Worm (Caenorhabditis elegans): ENCODE results near the gene oatr-1.

The oatr-1 gene

DNA sequence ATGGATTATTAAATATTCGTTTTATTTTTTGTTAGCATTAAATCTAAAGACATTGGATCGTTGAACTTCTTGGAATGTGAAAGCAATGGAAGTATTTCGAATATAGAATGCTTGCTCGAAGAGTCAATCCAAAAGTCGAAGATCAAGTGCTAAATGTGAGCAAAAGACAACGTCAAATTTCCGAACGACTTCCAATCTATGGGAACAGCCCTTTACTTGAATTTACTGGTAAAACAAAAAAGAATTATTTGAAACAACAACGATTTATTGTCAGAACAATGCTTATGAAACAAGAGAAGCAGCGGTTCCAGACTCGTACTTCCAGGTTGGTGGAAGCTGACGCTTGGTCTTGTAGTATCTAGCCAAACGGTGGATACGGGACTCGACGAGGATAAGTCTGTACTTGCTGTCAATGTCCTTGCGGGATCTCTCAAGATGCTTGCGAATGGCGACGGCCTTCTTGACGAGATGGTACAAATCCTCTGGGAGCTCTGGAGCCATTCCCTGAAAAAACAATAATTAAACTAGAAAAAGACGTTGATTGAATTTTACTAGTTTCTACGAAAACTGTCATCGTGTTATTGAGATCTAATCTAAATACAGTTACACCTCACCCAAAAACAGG is 22.0 kb downstream of the oatr-1 start (continued):
- no peak; the same call in 1 of the 2 replicates for TF ChIP-seq zfh-2 (GFP tag; conservative IDR thresholded peaks at IDR 0.05)

DNA sequence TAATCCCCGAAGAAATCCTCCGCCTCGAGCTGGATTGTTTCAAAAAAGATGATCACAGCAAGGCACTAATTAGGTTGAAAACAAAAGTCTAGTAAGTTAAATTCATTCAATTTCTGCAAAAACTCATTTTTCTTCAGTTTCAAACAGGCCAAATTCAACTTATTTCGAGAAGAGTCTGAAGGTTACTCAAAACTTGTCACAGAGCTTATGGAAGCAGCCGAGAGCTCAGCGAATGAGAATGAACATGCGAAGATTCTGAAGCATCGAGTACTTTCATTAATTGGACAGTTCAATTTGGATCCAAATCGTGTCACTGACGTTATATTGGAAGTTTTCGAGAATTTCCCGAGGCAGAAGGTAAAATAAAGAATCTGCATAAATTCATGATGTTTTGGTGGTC is 27.5 kb downstream of the oatr-1 start:
- TF ChIP-seq C06A6.2 (GFP tag; conservative IDR thresholded peaks at IDR 0.05): no peak
- TF ChIP-seq athp-1 (tag; optimal IDR thresholded peaks at IDR 0.05): no peak
- no peak for TF ChIP-seq ceh-58 (GFP tag; IDR thresholded peaks at IDR 0.05)

DNA sequence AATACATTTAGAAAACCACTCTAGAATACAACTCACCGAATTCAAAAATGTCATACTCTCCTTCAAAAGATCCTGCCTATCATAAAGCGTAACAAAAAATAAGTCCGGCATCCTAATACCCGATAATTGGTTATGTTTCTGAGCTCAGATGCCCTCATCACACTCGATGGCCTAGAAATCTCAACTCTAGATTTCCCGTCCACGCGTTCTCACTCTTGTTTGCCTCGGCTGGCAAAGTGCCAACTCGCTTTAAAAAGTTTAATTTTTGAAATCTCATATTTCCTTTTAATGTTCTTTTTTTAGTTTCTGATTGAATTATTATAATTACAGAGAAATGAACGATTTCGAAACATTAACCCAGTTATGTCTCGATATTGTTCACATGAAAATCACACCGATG is 28.3 kb downstream of the oatr-1 start, which contains the start of the genes C56G2.15 and thoc-2:
Gene C56G2.15, minus strand, starts transcription at position 188 of the 400 bp plus-strand sequence.
Gene thoc-2, plus strand, starts transcription at position 331 of the 400 bp plus-strand sequence.
- TF ChIP-seq bed-1 (GFP tag; IDR thresholded peaks at IDR 0.05) (no peak), mel-28 (tag; optimal IDR thresholded peaks at IDR 0.05; ENCODE audit: borderline replicate concordance) (no peak), die-1 (tag; optimal IDR thresholded peaks at IDR 0.05) (no peak), athp-1 (tag; optimal IDR thresholded peaks at IDR 0.05) (no peak), unc-130 (GFP tag; optimal IDR thresholded peaks at IDR 0.05) (no peak), egl-18 (GFP tag; IDR thresholded peaks at IDR 0.05) (no peak), nfya-2 (GFP tag; IDR thresholded peaks at IDR 0.05) (no peak), attf-5 (GFP tag; optimal IDR thresholded peaks at IDR 0.05) (no peak), K12H6.12 (tag; optimal IDR thresholded peaks at IDR 0.05) (no peak), lsl-1 (GFP tag; optimal IDR thresholded peaks at IDR 0.05) (peak; percentile 10), cebp-1 (GFP tag; IDR thresholded peaks at IDR 0.05) (no peak), cebp-1 (tag; optimal IDR thresholded peaks at IDR 0.05) (peak; percentile 16), madf-10 (tag; optimal IDR thresholded peaks at IDR 0.05) (no peak), nhr-120 (GFP tag; IDR thresholded peaks at IDR 0.05) (no peak), ekl-4 (GFP tag; IDR thresholded peaks at IDR 0.05) (no peak), madf-3 (GFP tag; IDR thresholded peaks at IDR 0.05) (no peak), hmg-1.2 (GFP tag; IDR thresholded peaks at IDR 0.05) (0 out of 2 replicates have a peak, but pooled peaks have one; percentile 14), somi-1 (GFP tag; optimal IDR thresholded peaks at IDR 0.05) (no peak), attf-6 (GFP tag; IDR thresholded peaks at IDR 0.05) (no peak)

DNA sequence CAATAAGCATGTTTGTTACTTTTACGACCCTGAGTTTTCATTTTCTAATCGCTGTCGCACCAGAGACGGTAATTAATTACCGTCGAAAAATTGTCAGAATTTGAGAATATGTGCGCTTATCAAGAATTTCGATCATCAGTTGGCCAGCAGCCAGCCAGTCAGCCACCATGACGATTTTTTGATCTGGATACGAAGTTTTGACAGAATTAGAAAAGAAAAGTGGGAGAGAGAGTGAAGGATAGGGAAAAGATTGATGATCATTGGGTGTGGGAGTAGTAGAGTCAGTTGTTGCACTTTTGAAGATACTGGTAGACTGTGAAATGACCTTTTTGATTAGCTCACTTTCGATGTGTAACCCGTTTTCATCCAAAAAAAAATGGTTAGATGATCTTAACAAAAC is 31.6 kb downstream of the oatr-1 start:
- TF ChIP-seq attf-5 (GFP tag; optimal IDR thresholded peaks at IDR 0.05) (no peak), lag-1 (GFP tag; IDR thresholded peaks at IDR 0.05) (no peak), tlf-1 (GFP tag; optimal IDR thresholded peaks at IDR 0.05) (no peak), dpl-1 (GFP tag; optimal IDR thresholded peaks at IDR 0.05) (no peak), F57C9.4 (tag; optimal IDR thresholded peaks at IDR 0.05) (no peak), lir-1 (GFP tag; conservative IDR thresholded peaks at IDR 0.05) (no peak), ZK185.1 (tag; optimal IDR thresholded peaks at IDR 0.05; ENCODE audit: poor library complexity, severe bottlenecking) (no peak)

DNA sequence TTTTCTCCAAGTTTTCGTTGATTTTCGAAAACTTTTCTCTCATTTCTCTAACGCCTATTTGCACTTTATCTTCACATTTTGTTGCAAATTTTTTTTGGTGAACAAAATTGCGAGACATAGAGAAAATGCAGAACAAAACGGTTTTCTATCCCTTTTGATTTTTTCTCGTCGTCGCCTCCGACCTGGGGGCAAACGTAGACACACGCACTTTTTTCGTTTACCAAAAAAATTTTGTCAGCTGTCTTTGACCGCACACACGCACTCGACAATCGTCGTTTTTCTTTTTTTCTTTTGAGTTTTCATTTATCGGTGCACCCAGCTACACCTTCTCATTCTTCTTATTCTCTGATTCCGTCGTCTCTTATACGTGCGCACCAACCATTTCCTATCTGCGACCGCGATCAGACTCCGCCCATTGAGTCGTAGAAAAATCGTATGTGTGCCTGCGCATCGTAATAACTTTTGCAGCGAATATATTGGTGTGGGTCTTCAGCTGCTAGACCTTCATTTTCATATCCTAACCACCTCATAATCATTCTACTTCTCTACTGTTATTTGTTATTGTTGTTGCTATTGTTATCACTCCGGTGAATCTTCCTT is 33.6 kb downstream of the oatr-1 start:
- TF ChIP-seq lin-26 (GFP tag; IDR thresholded peaks at IDR 0.05): 0 out of 2 replicates have a peak, but pooled peaks have one; percentile 28
- TF ChIP-seq lin-40 (tag; optimal IDR thresholded peaks at IDR 0.05): peak; percentile 53
- TF ChIP-seq nhr-80 (tag; optimal IDR thresholded peaks at IDR 0.05): peak; percentile 58
- TF ChIP-seq mel-28 (tag; optimal IDR thresholded peaks at IDR 0.05; ENCODE audit: borderline replicate concordance): no peak
- TF ChIP-seq nfyb-1 (GFP tag; IDR thresholded peaks at IDR 0.05): no peak
- TF ChIP-seq ztf-26 (tag; optimal IDR thresholded peaks at IDR 0.05): peak; percentile 61
- TF ChIP-seq nhr-90 (tag; optimal IDR thresholded peaks at IDR 0.05): no peak
- TF ChIP-seq athp-1 (tag; optimal IDR thresholded peaks at IDR 0.05): no peak
- TF ChIP-seq pbrm-1 (GFP tag; IDR thresholded peaks at IDR 0.05): no peak
- TF ChIP-seq repo-1 (tag; optimal IDR thresholded peaks at IDR 0.05): peak; percentile 24
- no peak for TF ChIP-seq attf-5 (GFP tag; optimal IDR thresholded peaks at IDR 0.05)
- TF ChIP-seq somi-1 (GFP tag; optimal IDR thresholded peaks at IDR 0.05): peak; percentile 65
